Worm (Caenorhabditis elegans): ENCODE results near the gene srlf-29.

DNA sequence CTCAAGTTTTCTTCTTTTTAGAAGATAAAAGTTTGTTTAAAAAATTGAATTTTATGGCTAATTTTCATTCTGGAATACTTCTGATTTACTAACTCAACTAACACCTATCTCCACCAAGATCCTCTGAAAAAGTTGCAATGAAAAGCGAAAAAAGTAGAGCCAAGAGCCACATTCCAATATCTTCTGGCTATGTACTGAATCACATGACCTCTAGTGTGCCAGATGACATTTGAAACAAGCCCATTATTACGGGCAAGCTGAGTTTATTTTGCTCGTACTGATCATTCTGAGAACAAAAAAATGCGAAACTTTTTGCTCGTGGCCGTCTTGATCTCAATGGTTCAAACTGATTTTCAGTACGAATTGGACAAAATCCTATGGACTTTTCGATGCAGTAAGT is 13.0 kb downstream of the srlf-29 start, which contains the start of gene irld-36:
- no peak for TF ChIP-seq Y53F4B.3 (GFP tag; IDR thresholded peaks at IDR 0.05)
- TF ChIP-seq snpc-4 (GFP tag; optimal IDR thresholded peaks at IDR 0.05), result no peak
- TF ChIP-seq snpc-4 (tag; optimal IDR thresholded peaks at IDR 0.05), result no peak
- TF ChIP-seq snpc-1.1 (tag; optimal IDR thresholded peaks at IDR 0.05; ENCODE audit: insufficient read depth), result no peak
- no peak for TF ChIP-seq madf-6 (GFP tag; IDR thresholded peaks at IDR 0.05)
- no peak for TF ChIP-seq akir-1 (GFP tag; optimal IDR thresholded peaks at IDR 0.05)
- no peak for TF ChIP-seq F57A8.1 (GFP tag; optimal IDR thresholded peaks at IDR 0.05)
- no peak for TF ChIP-seq tbp1 (GFP tag; optimal IDR thresholded peaks at IDR 0.05)
- no peak for TF ChIP-seq nhr-179 (tag; optimal IDR thresholded peaks at IDR 0.05)
